Worm (Caenorhabditis elegans) whole organism, L4 larva: ENCODE results near the gene T01H3.5.

Source experiments
- ceh-32 ChIP-seq: sonication (generic microtip); optimal IDR thresholded peaks from 2 replicates; lab custom pipeline; 2016; ENCODE audit warnings: mild to moderate bottlenecking, missing genetic modification characterization, missing compliant biosample characterization; ENCODE audit not compliant: poor library complexity
- jun-1 ChIP-seq: fragments of 150-350 bp; optimal IDR thresholded peaks from 2 replicates; lab custom pipeline; 2014; ENCODE audit warnings: missing biosample characterization, missing genetic modification reagents, missing genetic modification characterization
- lin-38 ChIP-seq: fragments of 200-800 bp; sonication (Bioruptor generic); IDR thresholded peaks from 2 replicates; pipeline ENCODE4 v1.3.6; 2022; ENCODE audit warnings: missing genetic modification reagents, missing genetic modification characterization, missing compliant biosample characterization
- nhr-28 ChIP-seq: fragments of 150-350 bp; optimal IDR thresholded peaks from 2 replicates; lab custom pipeline; 2014; ENCODE audit warnings: missing biosample characterization, missing genetic modification characterization
- nhr-76 ChIP-seq: fragments of 150-350 bp; optimal IDR thresholded peaks from 2 replicates; lab custom pipeline; 2014; ENCODE audit warnings: missing biosample characterization, missing genetic modification characterization
- pqm-1 ChIP-seq: sonication (generic microtip); optimal IDR thresholded peaks from 2 replicates; lab custom pipeline; 2017; ENCODE audit warnings: missing biosample characterization, missing genetic modification characterization
- snpc-4 ChIP-seq: fragments of 150-350 bp; optimal IDR thresholded peaks from 2 replicates; lab custom pipeline; 2014; ENCODE audit warnings: missing biosample characterization, missing genetic modification characterization
- unc-62 ChIP-seq, 3 experiments: fragments of 150-350 bp in 1 of 3; sonication (generic microtip); optimal IDR thresholded peaks in 2 of 3; peaks in 1 of 3; 1 replicate in 1 of 3; 2 replicates in 2 of 3; lab custom pipeline; 2014 to 2017; ENCODE audit warnings: missing biosample characterization in 3 of 3, missing genetic modification characterization in 3 of 3, missing genetic modification reagents in 3 of 3, missing genotype in 1 of 3
- ztf-11 ChIP-seq: fragments of 150-350 bp; optimal IDR thresholded peaks from 2 replicates; lab custom pipeline; 2014; ENCODE audit warnings: missing biosample characterization, missing genetic modification characterization

DNA sequence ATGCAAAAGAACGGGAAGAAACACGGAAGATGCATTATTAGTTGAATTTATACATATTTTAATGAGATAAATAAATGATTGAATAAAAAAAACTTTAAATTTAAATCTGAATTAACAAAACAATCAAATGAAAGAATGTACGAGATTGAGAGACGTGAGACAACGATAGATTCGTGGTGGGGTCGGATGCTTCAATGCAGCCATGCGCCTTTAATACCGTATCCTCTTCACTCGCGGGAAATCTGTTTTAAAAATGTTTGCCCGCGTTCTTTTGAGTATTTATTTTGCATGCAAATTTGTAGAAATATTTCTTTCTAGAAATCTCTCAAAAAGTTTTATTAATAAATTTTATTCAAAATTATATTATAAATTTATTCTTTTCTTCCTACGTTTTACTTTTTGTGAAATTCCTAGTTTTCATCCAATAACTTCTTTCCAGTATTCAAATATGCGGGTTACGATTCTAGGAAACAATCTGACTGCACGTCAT lies 1.0 kb downstream of the T01H3.5 start, which contains the start of gene perm-1:
- TF ChIP-seq pqm-1 (tag; lab: Kevin White, UChicago) (no peak), snpc-4 (tag; lab: Kevin White, UChicago) (no peak), unc-62 (GFP tag; optimal IDR thresholded peaks at IDR 0.05 in 1 of 2; lab: Kevin White, UChicago) (no peak), unc-62 (tag; optimal IDR thresholded peaks at IDR 0.05; lab: Kevin White, UChicago) (no peak), ceh-32 (tag; lab: Kevin White, UChicago) (no peak), nhr-28 (tag; lab: Kevin White, UChicago) (no peak), nhr-76 (tag; lab: Kevin White, UChicago) (no peak), ztf-11 (no peak), jun-1 (tag; lab: Kevin White, UChicago) (no peak), lin-38 (GFP tag; lab: Robert Waterston, UW) (peak; percentile 69)
